Worm (Caenorhabditis elegans): ENCODE data around the gene W09D10.5.

W09D10.5 gene

DNA sequence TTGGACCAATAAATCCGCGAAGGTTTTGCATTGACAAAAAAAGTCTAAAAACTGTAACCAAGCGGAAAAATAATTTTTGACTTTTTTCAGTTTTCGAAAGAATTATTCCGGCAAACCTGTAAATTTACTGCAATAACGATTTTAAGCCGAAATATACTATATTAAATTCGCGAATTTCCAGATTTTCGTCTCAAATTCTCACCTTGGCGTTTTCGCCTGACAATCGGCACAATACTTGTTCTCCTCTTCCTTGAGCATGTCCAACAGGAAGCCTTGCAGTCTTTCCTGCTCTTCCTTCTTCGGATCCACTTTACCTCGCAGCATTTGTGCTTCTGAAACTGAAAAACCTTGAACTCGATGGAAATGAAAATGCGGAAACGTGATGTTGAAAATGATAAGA, 28.1 kb upstream of the W09D10.5 start, which contains the start of gene smap-1:
Gene smap-1 (minus strand): TSS at position 338 of the 400 bp plus-strand sequence.
- TF ChIP-seq W03F9.2 (tag; optimal IDR thresholded peaks at IDR 0.05) (no peak), dao-5 (tag; optimal IDR thresholded peaks at IDR 0.05) (no peak), him-1 (tag; optimal IDR thresholded peaks at IDR 0.05) (no peak)

DNA sequence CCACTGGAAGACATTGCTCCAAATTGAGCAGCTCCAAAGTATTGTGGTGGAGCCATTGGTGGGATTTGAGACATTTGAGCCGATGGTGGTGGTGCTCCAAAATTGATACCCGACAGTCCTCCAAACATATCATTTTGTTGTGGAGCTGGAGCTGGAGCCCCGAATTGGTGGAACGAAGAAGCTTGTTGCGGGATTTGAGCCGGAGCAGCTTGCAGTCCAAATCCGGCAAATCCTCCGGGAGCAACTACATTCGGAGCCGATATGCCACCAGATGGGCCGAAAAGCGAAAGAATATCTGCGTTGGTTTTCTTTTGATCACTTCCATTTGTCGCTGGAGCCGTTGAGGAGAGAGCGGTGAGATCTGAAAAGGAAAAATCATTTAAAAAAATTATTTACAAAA, 26.7 kb upstream of the W09D10.5 start:
- TF ChIP-seq him-1 (tag; optimal IDR thresholded peaks at IDR 0.05) (no peak), dao-5 (tag; optimal IDR thresholded peaks at IDR 0.05) (no peak), W03F9.2 (tag; optimal IDR thresholded peaks at IDR 0.05) (no peak)

DNA sequence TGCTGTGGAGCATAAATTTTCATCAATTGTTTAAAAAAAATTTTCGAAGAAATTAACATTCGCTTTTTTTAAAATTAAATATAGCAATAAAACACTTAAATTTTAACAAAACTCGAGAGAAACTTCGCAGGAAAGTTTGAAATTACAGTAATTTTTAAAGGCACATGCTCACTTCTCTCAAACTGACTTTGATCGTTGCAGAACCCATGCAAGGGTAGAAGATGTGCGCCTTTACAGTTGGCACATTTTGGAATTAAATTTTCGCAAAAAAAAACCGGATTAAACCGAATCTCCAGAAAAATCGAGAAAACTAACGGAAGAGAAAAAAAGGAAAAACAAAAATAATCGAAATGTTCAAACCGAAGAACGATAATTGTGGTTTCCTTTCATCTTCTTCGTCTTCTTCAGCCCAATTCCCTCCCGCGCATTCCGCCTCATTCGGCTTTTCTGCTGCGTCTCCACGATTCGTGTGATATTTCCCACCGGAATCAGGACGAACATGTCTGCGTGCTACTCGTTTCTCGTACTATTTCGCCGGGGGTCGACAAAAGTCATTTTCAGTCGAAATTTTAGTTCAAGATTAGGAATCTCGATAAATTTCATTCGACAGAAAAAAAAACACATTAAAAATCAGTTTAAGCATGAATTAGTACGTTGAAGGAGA, 25.1 kb upstream of the W09D10.5 start:
- TF ChIP-seq dao-5 (tag; optimal IDR thresholded peaks at IDR 0.05) (no peak), him-1 (tag; optimal IDR thresholded peaks at IDR 0.05) (no peak), W03F9.2 (tag; optimal IDR thresholded peaks at IDR 0.05) (no peak)

DNA sequence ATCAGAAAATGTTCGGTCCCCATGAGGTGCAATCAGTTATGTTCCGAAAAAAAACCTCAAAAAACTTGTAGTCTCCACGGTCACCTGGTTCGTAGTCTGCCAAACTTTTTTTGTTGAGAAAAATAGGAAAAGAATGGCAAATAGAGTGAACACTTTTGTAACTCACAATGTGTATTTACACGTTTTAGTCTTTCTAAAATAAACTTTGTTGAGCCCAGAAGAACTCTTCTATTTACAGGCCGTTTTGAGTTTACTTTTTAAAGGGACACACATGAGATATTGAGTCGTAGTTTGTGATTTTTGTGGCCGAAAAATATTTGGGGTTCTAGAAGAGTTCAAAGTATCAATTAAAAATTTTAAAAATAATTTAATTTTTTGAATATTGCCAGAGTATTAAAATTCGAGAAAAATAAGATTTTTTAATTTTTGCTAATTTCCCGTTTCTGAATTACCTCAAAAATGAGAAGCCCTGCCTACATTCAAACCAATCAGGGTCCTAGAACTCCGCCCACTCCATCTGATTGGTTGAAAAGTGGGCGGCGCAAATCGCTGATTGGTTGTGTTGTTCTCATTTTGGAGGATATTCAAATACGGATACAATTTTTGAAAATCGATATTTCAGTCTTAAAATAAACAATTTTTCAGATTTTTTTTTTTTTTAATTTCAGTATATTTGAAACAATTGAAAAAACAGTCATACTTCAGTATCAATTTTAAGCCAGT, 23.3 kb upstream of the W09D10.5 start:
- TF ChIP-seq him-1 (tag; optimal IDR thresholded peaks at IDR 0.05) (no peak), W03F9.2 (tag; optimal IDR thresholded peaks at IDR 0.05) (no peak), dao-5 (tag; optimal IDR thresholded peaks at IDR 0.05) (no peak)

DNA sequence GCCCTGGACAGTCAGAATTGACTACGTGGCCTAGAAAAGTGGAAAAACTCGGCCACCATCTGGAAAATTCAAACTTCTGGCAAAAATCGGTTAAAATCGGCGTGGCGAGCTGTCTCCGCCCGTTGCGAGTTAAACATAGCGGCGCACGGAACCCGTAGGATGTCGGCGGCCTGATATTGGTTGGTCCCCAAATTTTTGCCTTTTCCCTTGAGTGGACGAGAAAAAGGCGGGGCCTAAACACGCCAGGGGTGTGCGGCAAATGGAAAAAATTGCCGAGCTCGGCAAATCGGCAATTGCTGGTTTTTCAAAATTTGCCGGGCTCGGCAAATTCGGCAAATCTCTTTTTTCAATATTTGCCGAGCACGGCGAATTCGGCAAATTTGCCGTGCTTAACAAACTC, 22.0 kb upstream of the W09D10.5 start:
- TF ChIP-seq W03F9.2 (tag; optimal IDR thresholded peaks at IDR 0.05) (no peak), him-1 (tag; optimal IDR thresholded peaks at IDR 0.05) (no peak), dao-5 (tag; optimal IDR thresholded peaks at IDR 0.05) (no peak)

DNA sequence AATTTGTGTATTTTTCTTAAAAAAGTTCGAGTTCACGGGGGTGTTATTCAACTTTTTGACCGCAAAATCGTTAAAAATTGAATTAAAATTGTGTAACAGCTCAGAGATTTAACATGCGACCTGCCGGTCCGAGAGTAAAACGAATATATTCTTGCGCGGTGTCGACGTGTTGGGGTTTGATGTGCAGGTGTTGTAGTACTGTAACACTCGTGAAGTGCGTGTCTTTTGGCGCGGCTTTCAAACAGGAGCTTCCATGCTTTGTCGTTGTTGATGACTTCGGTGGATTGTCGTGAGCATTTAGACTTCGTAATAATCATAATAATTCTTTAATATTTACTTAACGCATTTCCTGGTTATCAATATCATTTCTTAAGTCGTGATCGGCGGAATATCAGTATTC, 19.2 kb upstream of the W09D10.5 start, which contains the start of gene tat-3:
Gene tat-3 (minus strand): TSS at position 196 of the 400 bp plus-strand sequence.
- TF ChIP-seq W03F9.2 (tag; optimal IDR thresholded peaks at IDR 0.05) = no peak
- TF ChIP-seq dao-5 (tag; optimal IDR thresholded peaks at IDR 0.05) = no peak
- no peak for TF ChIP-seq him-1 (tag; optimal IDR thresholded peaks at IDR 0.05)

DNA sequence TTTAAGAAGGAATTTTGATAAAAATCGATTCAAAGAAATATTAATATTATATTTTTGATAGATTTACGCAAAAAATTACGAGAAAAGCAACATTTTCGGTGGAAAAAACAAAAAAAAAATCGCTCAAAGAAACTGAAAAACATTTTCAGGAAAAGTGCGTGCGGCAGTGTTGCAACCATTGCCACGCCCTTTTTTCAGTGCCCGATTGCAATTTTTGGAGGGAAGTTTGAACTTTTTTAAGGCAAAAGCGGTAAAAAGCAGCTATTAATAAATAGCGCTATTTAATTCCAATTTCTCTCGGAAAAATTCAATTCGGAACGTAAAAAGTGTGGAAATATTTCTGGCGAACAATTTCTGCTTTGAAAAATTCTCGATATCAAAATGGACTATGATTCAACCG, 9.7 kb upstream of the W09D10.5 start:
- TF ChIP-seq him-1 (tag; optimal IDR thresholded peaks at IDR 0.05) = no peak
- TF ChIP-seq W03F9.2 (tag; optimal IDR thresholded peaks at IDR 0.05) = no peak
- no peak for TF ChIP-seq dao-5 (tag; optimal IDR thresholded peaks at IDR 0.05)

DNA sequence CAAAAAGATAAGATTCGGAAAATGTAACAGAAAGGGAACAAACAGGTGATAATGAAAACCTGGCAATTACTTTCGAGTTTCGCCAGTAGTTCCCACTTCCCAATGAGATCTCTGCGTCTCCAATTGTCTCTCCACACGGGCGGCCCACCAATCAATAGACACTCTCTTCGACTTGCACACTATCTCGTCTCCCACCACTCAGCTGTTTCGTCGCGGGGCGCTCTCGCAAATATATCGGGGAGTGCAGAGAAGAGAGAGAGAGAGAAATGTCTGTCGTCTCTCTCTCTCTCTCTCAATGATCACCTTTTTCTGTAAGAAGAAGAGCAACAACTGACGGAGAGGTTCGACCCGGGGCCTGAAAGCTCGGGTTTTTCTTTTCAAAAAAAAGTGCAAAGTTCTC, 8.8 kb upstream of the W09D10.5 start:
- TF ChIP-seq him-1 (tag; optimal IDR thresholded peaks at IDR 0.05) = peak; percentile 20
- TF ChIP-seq dao-5 (tag; optimal IDR thresholded peaks at IDR 0.05) = no peak
- TF ChIP-seq W03F9.2 (tag; optimal IDR thresholded peaks at IDR 0.05) = peak; percentile 17

DNA sequence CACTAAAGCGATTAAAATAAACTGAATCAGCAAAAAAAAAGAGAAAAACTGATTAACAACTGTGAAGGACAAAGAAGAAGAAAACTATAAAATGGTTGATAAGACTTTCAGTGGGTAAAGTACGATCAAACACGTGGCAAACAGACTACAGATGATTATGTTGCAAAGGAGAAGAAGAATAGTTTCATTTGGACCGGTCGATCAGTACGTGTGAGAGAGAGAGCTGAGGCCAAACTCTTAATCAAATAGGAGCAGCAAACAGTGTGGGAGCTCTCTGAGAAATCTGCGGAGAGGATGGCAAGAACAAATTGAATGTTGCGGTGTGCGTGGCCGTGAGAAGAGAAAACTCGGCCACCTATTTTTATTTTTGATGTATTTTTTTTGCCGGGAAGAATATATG, 7.7 kb upstream of the W09D10.5 start:
- TF ChIP-seq him-1 (tag; optimal IDR thresholded peaks at IDR 0.05) = no peak
- TF ChIP-seq dao-5 (tag; optimal IDR thresholded peaks at IDR 0.05) = no peak
- no peak for TF ChIP-seq W03F9.2 (tag; optimal IDR thresholded peaks at IDR 0.05)

DNA sequence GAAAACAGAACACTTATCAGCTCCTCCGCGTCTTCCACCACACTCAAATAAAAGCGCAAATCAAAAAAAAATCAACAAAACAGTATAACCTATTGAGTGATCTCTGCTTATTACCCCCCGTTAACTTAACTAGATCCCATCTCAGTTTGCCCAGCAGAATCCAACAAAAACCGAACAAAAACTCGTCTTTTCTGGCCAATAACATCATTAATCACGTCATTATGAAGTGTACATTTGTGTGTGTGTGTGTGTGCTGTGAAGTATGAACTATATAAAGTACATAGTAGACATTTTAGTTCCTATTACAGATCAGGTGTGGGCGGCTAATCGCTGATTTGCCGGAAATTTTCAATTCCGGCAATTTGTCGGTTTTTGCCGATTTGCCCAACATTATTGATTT, 6.7 kb upstream of the W09D10.5 start:
- TF ChIP-seq W03F9.2 (tag; optimal IDR thresholded peaks at IDR 0.05) (no peak), dao-5 (tag; optimal IDR thresholded peaks at IDR 0.05) (no peak), him-1 (tag; optimal IDR thresholded peaks at IDR 0.05) (no peak)

DNA sequence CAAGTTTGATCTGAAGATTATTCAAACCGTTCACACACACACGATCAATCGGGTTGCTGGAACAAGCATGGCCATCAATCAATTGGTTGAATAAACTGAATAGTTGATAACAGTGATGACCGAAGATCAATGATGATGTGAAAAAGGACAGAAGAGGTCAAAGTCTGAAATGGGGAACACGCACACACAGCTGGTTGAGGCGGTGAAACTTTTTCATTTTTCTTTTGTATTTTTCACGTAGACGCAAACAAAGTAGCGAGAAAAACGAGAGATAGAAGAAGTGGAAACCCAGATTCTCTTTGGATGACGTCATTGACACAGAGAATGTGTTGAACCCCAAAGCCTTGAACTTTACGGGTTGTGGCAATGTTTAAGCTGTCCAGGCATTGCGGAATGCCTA, 6.1 kb upstream of the W09D10.5 start:
- TF ChIP-seq dao-5 (tag; optimal IDR thresholded peaks at IDR 0.05) (no peak), W03F9.2 (tag; optimal IDR thresholded peaks at IDR 0.05) (no peak), him-1 (tag; optimal IDR thresholded peaks at IDR 0.05) (no peak)

DNA sequence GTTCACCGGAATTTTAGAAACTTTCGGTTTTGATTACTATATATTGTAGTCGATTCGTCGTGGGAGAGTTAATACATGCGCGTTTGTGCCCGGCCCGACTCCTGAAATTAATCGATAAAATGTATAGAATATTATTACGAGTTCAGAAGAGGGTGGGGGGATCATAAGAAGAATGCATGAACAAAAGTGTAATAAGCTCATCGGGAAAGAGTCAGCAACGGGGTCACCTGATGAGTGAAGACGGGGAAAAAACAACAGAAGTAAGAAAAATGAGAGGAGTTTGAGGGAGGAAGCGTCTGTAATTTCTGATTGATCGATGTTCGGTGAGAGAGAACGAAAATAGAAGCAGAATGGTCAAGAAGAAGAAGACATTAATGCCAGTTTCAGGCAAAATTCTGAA, 4.8 kb upstream of the W09D10.5 start, which contains the start of gene W09D10.4:
Gene W09D10.4 (minus strand): TSS at position 101 of the 400 bp plus-strand sequence.
- TF ChIP-seq dao-5 (tag; optimal IDR thresholded peaks at IDR 0.05) (no peak), W03F9.2 (tag; optimal IDR thresholded peaks at IDR 0.05) (no peak), him-1 (tag; optimal IDR thresholded peaks at IDR 0.05) (no peak)

DNA sequence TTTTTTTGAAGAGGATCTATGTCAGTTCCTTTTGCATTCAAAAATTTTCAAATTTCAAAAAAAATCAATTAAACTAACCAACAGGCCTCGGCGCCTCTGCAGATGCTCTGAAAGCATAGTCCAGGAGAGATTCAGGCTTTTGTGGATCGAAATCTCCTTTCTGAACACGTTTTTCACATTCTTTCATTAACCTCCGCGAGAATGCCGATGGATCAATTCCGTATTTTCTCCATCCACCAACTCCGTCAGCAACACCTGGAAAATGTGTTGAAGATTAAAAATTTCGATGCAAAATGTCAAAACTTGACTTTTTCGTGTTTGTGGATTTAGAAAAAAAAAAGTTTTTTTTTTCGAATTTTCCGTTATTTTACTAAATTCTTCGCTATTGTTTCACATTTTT, 3.2 kb upstream of the W09D10.5 start:
- TF ChIP-seq W03F9.2 (tag; optimal IDR thresholded peaks at IDR 0.05) = no peak
- no peak for TF ChIP-seq dao-5 (tag; optimal IDR thresholded peaks at IDR 0.05)
- TF ChIP-seq him-1 (tag; optimal IDR thresholded peaks at IDR 0.05) = no peak

DNA sequence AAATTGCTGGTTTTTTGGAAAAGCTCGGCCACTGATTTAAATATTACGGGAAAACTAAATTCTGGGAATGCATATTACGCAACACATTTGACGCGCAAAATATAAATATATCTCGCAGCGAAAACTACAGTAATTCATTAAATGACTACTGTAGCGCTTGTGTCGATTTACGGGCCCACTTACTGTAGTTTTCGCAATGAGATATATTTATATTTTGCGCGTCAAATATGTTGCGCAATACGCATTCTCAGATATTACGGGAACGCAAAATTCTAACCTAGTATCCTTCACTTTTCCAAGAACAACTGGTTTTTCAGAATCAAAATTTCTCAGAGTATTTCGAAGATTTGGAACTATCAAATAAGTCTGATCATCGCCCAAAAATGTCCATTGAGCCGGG, 1.7 kb downstream of the W09D10.5 start:
- TF ChIP-seq dao-5 (tag; optimal IDR thresholded peaks at IDR 0.05) = no peak
- no peak for TF ChIP-seq W03F9.2 (tag; optimal IDR thresholded peaks at IDR 0.05)
- no peak for TF ChIP-seq him-1 (tag; optimal IDR thresholded peaks at IDR 0.05)
